Worm (Caenorhabditis elegans): ENCODE results near the gene F29F11.20.

Gene F29F11.20

DNA sequence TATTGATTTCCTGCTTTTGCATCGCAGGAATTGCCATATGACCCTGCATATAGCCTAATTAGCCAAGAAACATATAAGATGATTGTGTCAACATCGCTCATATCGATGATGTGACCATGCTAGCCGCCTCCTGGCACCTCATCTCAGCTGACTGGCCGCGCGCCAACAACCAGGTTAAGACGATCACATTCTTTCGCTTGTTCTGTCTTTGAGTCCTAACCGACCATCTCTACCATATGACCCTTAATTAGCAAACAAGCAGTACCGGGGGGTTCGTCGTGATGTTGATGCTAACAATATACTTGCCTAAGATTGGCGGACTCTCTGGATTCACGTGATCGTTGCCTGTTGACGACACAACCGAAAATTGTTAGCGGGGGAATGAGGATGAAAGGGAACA lies 34.9 kb downstream of the F29F11.20 start (continued):
- no peak for TF ChIP-seq mdl-1 (tag; optimal IDR thresholded peaks at IDR 0.05)
- no peak for TF ChIP-seq dve-1 (tag; optimal IDR thresholded peaks at IDR 0.05; ENCODE audit: insufficient read depth)
- TF ChIP-seq nhr-10 (tag; optimal IDR thresholded peaks at IDR 0.05), result no peak
- TF ChIP-seq arid-1 (GFP tag; conservative IDR thresholded peaks at IDR 0.05), result no peak
- TF ChIP-seq madf-5 (GFP tag; IDR thresholded peaks at IDR 0.05), result no peak

DNA sequence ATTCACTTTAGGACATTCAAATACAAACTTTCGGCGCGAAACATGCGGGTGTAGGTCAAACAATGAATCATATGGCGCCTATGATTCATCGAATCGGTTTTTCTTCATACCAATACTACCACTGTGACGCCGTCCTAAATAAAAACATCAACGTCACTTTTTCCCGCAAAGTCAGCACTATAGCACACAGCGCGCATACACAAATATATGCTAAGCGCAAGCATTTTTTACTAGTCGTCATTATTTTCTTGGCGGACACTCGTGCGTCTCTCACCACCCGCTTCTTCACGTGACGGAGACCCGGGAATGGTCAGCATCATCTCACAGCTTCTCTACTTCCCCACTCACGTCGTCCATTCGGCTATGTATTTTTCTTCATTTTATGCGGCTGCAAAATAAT lies 35.5 kb downstream of the F29F11.20 start:
- no peak for TF ChIP-seq F26F4.8 (GFP tag; conservative IDR thresholded peaks at IDR 0.05)
- TF ChIP-seq lsy-2 (tag; optimal IDR thresholded peaks at IDR 0.05), result peak in 1 of 2 experiments; percentile 19
- peak; percentile 30 for TF ChIP-seq nhr-6 (tag; optimal IDR thresholded peaks at IDR 0.05)
- no peak for TF ChIP-seq zfp-3 (GFP tag; conservative IDR thresholded peaks at IDR 0.05)
- TF ChIP-seq dve-1 (tag; optimal IDR thresholded peaks at IDR 0.05; ENCODE audit: insufficient read depth), result peak; percentile 61
- TF ChIP-seq lin-39 (tag; optimal IDR thresholded peaks at IDR 0.05), result no peak
- no peak for TF ChIP-seq cey-2 (tag; optimal IDR thresholded peaks at IDR 0.05; ENCODE audit: borderline replicate concordance, insufficient read depth)
- TF ChIP-seq nhr-10 (tag; optimal IDR thresholded peaks at IDR 0.05), result no peak
- no peak for TF ChIP-seq sdz-12 (GFP tag; optimal IDR thresholded peaks at IDR 0.05)
- TF ChIP-seq daf-12 (tag; optimal IDR thresholded peaks at IDR 0.05), result no peak
- TF ChIP-seq mep-1 (tag; optimal IDR thresholded peaks at IDR 0.05), result peak; percentile 4
- peak in 1 of 2 experiments; percentile 68 for TF ChIP-seq mdl-1 (tag; optimal IDR thresholded peaks at IDR 0.05)
- TF ChIP-seq Y48G9A.11 (GFP tag; IDR thresholded peaks at IDR 0.05), result no peak
- TF ChIP-seq ctbp-1 (GFP tag; IDR thresholded peaks at IDR 0.05), result no peak
- no peak for TF ChIP-seq mxl-3 (GFP tag; optimal IDR thresholded peaks at IDR 0.05)
- TF ChIP-seq aly-2 (tag; optimal IDR thresholded peaks at IDR 0.05), result no peak
- TF ChIP-seq zfp-2 (tag; optimal IDR thresholded peaks at IDR 0.05), result no peak
- no peak for TF ChIP-seq Y75B8A.6 (GFP tag; IDR thresholded peaks at IDR 0.05)
- peak; percentile 89 for TF ChIP-seq aha-1 (tag)
- TF ChIP-seq ama-1 (optimal IDR thresholded peaks at IDR 0.05), result no peak
- peak; percentile 89 for TF ChIP-seq hlh-30 (tag; optimal IDR thresholded peaks at IDR 0.05; ENCODE audit: insufficient read depth)
- no peak for TF ChIP-seq ztf-7 (tag; optimal IDR thresholded peaks at IDR 0.05)
- no peak for TF ChIP-seq Y5F2A.4 (GFP tag; optimal IDR thresholded peaks at IDR 0.05)
- TF ChIP-seq unc-62 (GFP tag; optimal IDR thresholded peaks at IDR 0.05 in 1 of 2), result peak in 1 of 2 experiments; percentile 25
- TF ChIP-seq unc-62 (tag; optimal IDR thresholded peaks at IDR 0.05), result no peak
- peak; percentile 0 for TF ChIP-seq rbr-2 (tag; optimal IDR thresholded peaks at IDR 0.05)
- TF ChIP-seq pha-4 (GFP tag; IDR thresholded peaks at IDR 0.05), result no peak
- peak; percentile 17 for TF ChIP-seq pha-4 (tag; optimal IDR thresholded peaks at IDR 0.05)
- no peak for TF ChIP-seq jun-1 (tag; optimal IDR thresholded peaks at IDR 0.05)

DNA sequence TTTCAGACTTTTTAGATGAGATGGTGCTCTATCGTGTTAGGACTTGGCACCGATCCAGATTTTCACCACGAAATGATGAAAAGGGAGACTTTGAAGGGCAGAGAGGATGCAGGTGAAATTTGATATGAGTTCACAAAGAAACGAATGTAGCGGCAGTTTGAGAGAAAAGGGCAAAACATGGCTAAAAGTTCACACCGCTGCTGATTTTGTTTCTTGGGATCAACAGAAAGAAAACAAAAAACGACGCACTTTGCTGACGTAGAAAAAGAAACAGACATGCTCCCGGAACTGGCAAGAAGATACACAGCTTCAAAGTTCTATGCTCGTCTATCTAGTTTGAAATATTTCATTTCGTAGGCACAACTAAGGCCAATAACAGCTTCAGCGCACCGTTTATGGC lies 35.9 kb downstream of the F29F11.20 start:
- TF ChIP-seq Y48G9A.11 (GFP tag; IDR thresholded peaks at IDR 0.05) (no peak), nhr-11 (tag; optimal IDR thresholded peaks at IDR 0.05) (peak; percentile 34), unc-62 (GFP tag; optimal IDR thresholded peaks at IDR 0.05 in 1 of 2) (peak in 1 of 2 experiments; percentile 99), unc-62 (tag; optimal IDR thresholded peaks at IDR 0.05) (no peak), aly-2 (tag; optimal IDR thresholded peaks at IDR 0.05) (no peak), daf-16 (GFP tag; optimal IDR thresholded peaks at IDR 0.05) (peak in 1 of 2 experiments; percentile 41), daf-16 (tag; optimal IDR thresholded peaks at IDR 0.05) (no peak), mxl-3 (GFP tag; optimal IDR thresholded peaks at IDR 0.05) (no peak)

DNA sequence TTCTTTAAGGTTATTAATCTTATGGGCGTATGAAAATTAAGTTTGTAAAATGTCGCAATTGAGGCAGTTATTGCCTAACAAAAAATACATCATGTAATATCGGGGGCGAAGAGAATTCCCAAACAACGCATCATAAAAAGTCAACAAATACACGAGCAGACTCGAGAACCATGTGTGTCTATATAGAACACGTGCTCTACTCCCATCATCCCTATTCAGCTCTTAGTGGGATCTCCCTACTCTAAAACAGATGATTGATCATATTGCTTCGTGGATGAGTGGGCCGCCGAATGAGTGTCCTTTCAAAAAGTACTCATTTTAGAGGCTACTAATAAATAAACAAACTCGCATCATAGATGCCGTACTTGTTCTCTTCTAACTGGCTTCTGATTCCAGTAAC lies 36.8 kb downstream of the F29F11.20 start:
- TF ChIP-seq lir-3 (tag; optimal IDR thresholded peaks at IDR 0.05) (no peak), ztf-7 (tag; optimal IDR thresholded peaks at IDR 0.05) (no peak), nhr-102 (tag; optimal IDR thresholded peaks at IDR 0.05) (no peak), mdt-29 (GFP tag; IDR thresholded peaks at IDR 0.05) (no peak), hlh-11 (tag; optimal IDR thresholded peaks at IDR 0.05) (peak; percentile 4), vab-7 (GFP tag; IDR thresholded peaks at IDR 0.05) (no peak), egl-27 (tag; optimal IDR thresholded peaks at IDR 0.05) (no peak), hlh-30 (tag; optimal IDR thresholded peaks at IDR 0.05; ENCODE audit: insufficient read depth) (peak; percentile 70), lin-13 (GFP tag; optimal IDR thresholded peaks at IDR 0.05) (no peak), aha-1 (tag) (peak; percentile 89)
